Fruit fly (Drosophila melanogaster) whole organism, embryonic: ENCODE results near the gene CG32260.

Experiments
- B-H2 ChIP-seq: fragments of 200-800 bp; sonication (Bioruptor generic); optimal IDR thresholded peaks from 2 replicates; lab custom pipeline; 2018; ENCODE audit warnings: missing biosample characterization, mild to moderate bottlenecking, missing genetic modification characterization
- CG10147 ChIP-seq: fragments of 200-800 bp; sonication (Bioruptor generic); optimal IDR thresholded peaks from 2 replicates; lab custom pipeline; 2019; ENCODE audit warnings: missing biosample characterization, mild to moderate bottlenecking, missing genetic modification characterization, moderate library complexity
- CG10274 ChIP-seq: fragments of 200-800 bp; sonication (Bioruptor generic); optimal IDR thresholded peaks from 3 replicates; lab custom pipeline; 2017; ENCODE audit warnings: missing biosample characterization, mild to moderate bottlenecking, missing genetic modification characterization
- CG11696 ChIP-seq: fragments of 200-800 bp; sonication (Bioruptor generic); IDR thresholded peaks from 2 replicates; pipeline ENCODE4 v1.3.6; 2022; ENCODE audit warnings: missing biosample characterization, missing genetic modification characterization
- CG1233 ChIP-seq: fragments of 200-800 bp; sonication (Bioruptor generic); optimal IDR thresholded peaks from 4 replicates; lab custom pipeline; 2018; ENCODE audit warnings: missing biosample characterization, mild to moderate bottlenecking, missing genetic modification characterization
- CG12942 ChIP-seq: fragments of 200-800 bp; sonication (Bioruptor generic); optimal IDR thresholded peaks from 3 replicates; lab custom pipeline; 2016; ENCODE audit warnings: missing biosample characterization, missing genetic modification characterization
- CG13296 ChIP-seq: fragments of 200-800 bp; sonication (Bioruptor generic); optimal IDR thresholded peaks from 3 replicates; lab custom pipeline; 2018; ENCODE audit warnings: missing biosample characterization, mild to moderate bottlenecking, missing genetic modification characterization
- CG17385 ChIP-seq: fragments of 200-800 bp; sonication (Bioruptor generic); optimal IDR thresholded peaks from 3 replicates; lab custom pipeline; 2018; ENCODE audit warnings: missing biosample characterization, mild to moderate bottlenecking, missing genetic modification characterization
- CG17912 ChIP-seq: fragments of 200-800 bp; sonication (Bioruptor generic); optimal IDR thresholded peaks from 2 replicates; lab custom pipeline; 2018; ENCODE audit warnings: missing biosample characterization, mild to moderate bottlenecking, missing genetic modification characterization
- CG2116 ChIP-seq: fragments of 200-800 bp; sonication (Bioruptor generic); optimal IDR thresholded peaks from 3 replicates; lab custom pipeline; 2018; ENCODE audit warnings: missing biosample characterization, mild to moderate bottlenecking, missing genetic modification characterization
- CG2202 ChIP-seq: fragments of 200-800 bp; sonication (Bioruptor generic); optimal IDR thresholded peaks from 2 replicates; lab custom pipeline; 2018; ENCODE audit warnings: missing biosample characterization, mild to moderate bottlenecking, missing genetic modification characterization
- CG3163 ChIP-seq: fragments of 200-800 bp; sonication (Bioruptor generic); optimal IDR thresholded peaks from 3 replicates; lab custom pipeline; 2016; ENCODE audit warnings: missing biosample characterization, missing genetic modification characterization
- CG34224 ChIP-seq: fragments of 200-800 bp; sonication (Bioruptor generic); IDR thresholded peaks from 3 replicates; pipeline ENCODE4 v1.3.6; 2022; ENCODE audit warnings: missing biosample characterization, missing genetic modification characterization; ENCODE audit not compliant: partially characterized antibody
- CG3847 ChIP-seq: fragments of 200-800 bp; sonication (Bioruptor generic); IDR thresholded peaks from 2 replicates; pipeline ENCODE4 v1.3.6; 2022; ENCODE audit warnings: missing biosample characterization, missing genetic modification characterization
- CG3995 ChIP-seq: fragments of 200-800 bp; sonication (Bioruptor generic); optimal IDR thresholded peaks from 3 replicates; lab custom pipeline; 2016; ENCODE audit warnings: missing biosample characterization, missing genetic modification characterization
- CG42726 ChIP-seq: fragments of 200-800 bp; sonication (Bioruptor generic); IDR thresholded peaks from 2 replicates; pipeline ENCODE4 v1.3.6; 2022; ENCODE audit warnings: missing biosample characterization, missing genetic modification characterization; ENCODE audit not compliant: partially characterized antibody
- CG5245 ChIP-seq: fragments of 200-800 bp; sonication (Bioruptor generic); optimal IDR thresholded peaks from 3 replicates; lab custom pipeline; 2016; ENCODE audit warnings: missing biosample characterization, missing genetic modification characterization
- CG6765 ChIP-seq: fragments of 200-800 bp; sonication (Bioruptor generic); optimal IDR thresholded peaks from 3 replicates; lab custom pipeline; 2017; ENCODE audit warnings: missing biosample characterization, mild to moderate bottlenecking, missing genetic modification characterization
- CG7987 ChIP-seq: fragments of 200-800 bp; sonication (Bioruptor generic); optimal IDR thresholded peaks from 2 replicates; lab custom pipeline; 2018; ENCODE audit warnings: missing biosample characterization, mild to moderate bottlenecking, missing genetic modification characterization, moderate library complexity
- CG9215 ChIP-seq: fragments of 200-800 bp; sonication (Bioruptor generic); IDR thresholded peaks from 2 replicates; pipeline ENCODE4 v1.3.6; 2022; ENCODE audit warnings: missing biosample characterization, missing genetic modification characterization
- CkIIα-i1 ChIP-seq: fragments of 200-800 bp; sonication (Bioruptor generic); IDR thresholded peaks from 2 replicates; pipeline ENCODE4 v1.3.6; 2022; ENCODE audit warnings: missing biosample characterization, missing genetic modification characterization
- Fer3 ChIP-seq: fragments of 200-800 bp; sonication (Bioruptor generic); optimal IDR thresholded peaks from 2 replicates; lab custom pipeline; 2018; ENCODE audit warnings: missing biosample characterization, mild to moderate bottlenecking, missing genetic modification characterization, moderate library complexity
- HLHmδ ChIP-seq: fragments of 200-800 bp; sonication (Bioruptor generic); optimal IDR thresholded peaks from 2 replicates; lab custom pipeline; 2018; ENCODE audit warnings: missing biosample characterization, mild to moderate bottlenecking, missing genetic modification characterization, moderate library complexity
- Hr3 ChIP-seq: fragments of 200-800 bp; sonication (Bioruptor generic); optimal IDR thresholded peaks from 3 replicates; lab custom pipeline; 2016; ENCODE audit warnings: missing biosample characterization, missing genetic modification characterization
- Hsf ChIP-seq: fragments of 200-800 bp; sonication (Bioruptor generic); optimal IDR thresholded peaks from 3 replicates; lab custom pipeline; 2016; ENCODE audit warnings: missing biosample characterization, missing genetic modification characterization
- Lhr ChIP-seq: fragments of 200-800 bp; sonication (Bioruptor generic); optimal IDR thresholded peaks from 3 replicates; lab custom pipeline; 2017; ENCODE audit warnings: mild to moderate bottlenecking, missing biosample characterization, missing genetic modification reagents, missing genetic modification characterization
- Myb ChIP-seq: fragments of 200-800 bp; sonication (Bioruptor generic); optimal IDR thresholded peaks from 2 replicates; lab custom pipeline; 2016; ENCODE audit warnings: missing biosample characterization, missing genetic modification characterization
- NK7.1 ChIP-seq: fragments of 200-800 bp; sonication (Bioruptor generic); optimal IDR thresholded peaks from 3 replicates; lab custom pipeline; 2016; ENCODE audit warnings: missing biosample characterization, missing genetic modification characterization
- Sox100B ChIP-seq: fragments of 200-800 bp; sonication (Bioruptor generic); optimal IDR thresholded peaks from 3 replicates; lab custom pipeline; 2018; ENCODE audit warnings: missing biosample characterization, mild to moderate bottlenecking, missing genetic modification characterization
- TFAM ChIP-seq: fragments of 200-800 bp; sonication (Bioruptor generic); optimal IDR thresholded peaks from 2 replicates; lab custom pipeline; 2017; ENCODE audit warnings: missing biosample characterization, missing genetic modification characterization, inconsistent platforms
- Xbp1 ChIP-seq: fragments of 200-800 bp; sonication (Bioruptor generic); optimal IDR thresholded peaks from 3 replicates; lab custom pipeline; 2016; ENCODE audit warnings: missing biosample characterization, mild to moderate bottlenecking, missing genetic modification characterization
- abd-A ChIP-seq: fragments of 200-800 bp; sonication (Bioruptor generic); optimal IDR thresholded peaks from 3 replicates; lab custom pipeline; 2019; ENCODE audit warnings: missing biosample characterization, mild to moderate bottlenecking, missing genetic modification characterization, moderate library complexity
- bbx ChIP-seq: fragments of 200-800 bp; sonication (Bioruptor generic); IDR thresholded peaks from 2 replicates; pipeline ENCODE4 v1.3.6; 2022; ENCODE audit warnings: missing biosample characterization, missing genetic modification characterization; ENCODE audit not compliant: partially characterized antibody
- br ChIP-seq: fragments of >200 bp; optimal IDR thresholded peaks from 2 replicates; lab custom pipeline; 2017
- chn ChIP-seq: fragments of 200-800 bp; sonication (Bioruptor generic); optimal IDR thresholded peaks from 2 replicates; lab custom pipeline; 2016; ENCODE audit warnings: missing biosample characterization, missing genetic modification characterization
- dpn ChIP-seq, 2 experiments: fragments of 200-800 bp; sonication (Bioruptor generic); optimal IDR thresholded peaks; 3 replicates each; lab custom pipeline; 2016; ENCODE audit warnings: missing biosample characterization in 2 of 2, missing genetic modification characterization in 2 of 2
- eve ChIP-seq, 2 experiments: fragments of >200 bp; optimal IDR thresholded peaks; 2 replicates each; lab custom pipeline; 2017; ENCODE audit warnings: missing biosample characterization in 2 of 2, missing genetic modification characterization in 2 of 2
- gsb-n ChIP-seq: fragments of 200-800 bp; sonication (Bioruptor generic); optimal IDR thresholded peaks from 3 replicates; lab custom pipeline; 2018; ENCODE audit warnings: missing biosample characterization, mild to moderate bottlenecking, missing genetic modification characterization
- kni ChIP-seq: fragments of 200-800 bp; sonication (Bioruptor generic); optimal IDR thresholded peaks from 3 replicates; lab custom pipeline; 2017; ENCODE audit warnings: mild to moderate bottlenecking, missing biosample characterization, missing genetic modification reagents, missing genetic modification characterization
- lov ChIP-seq, 2 experiments: fragments of 200-800 bp in 1 of 2; fragments of >200 bp in 1 of 2; sonication (Bioruptor generic) in 1 of 2; IDR thresholded peaks in 1 of 2; optimal IDR thresholded peaks in 1 of 2; 2 replicates in 1 of 2; 3 replicates in 1 of 2; pipeline versions ENCODE4 v1.3.6 to Lab custom; 2017 to 2022; ENCODE audit warnings: missing biosample characterization in 1 of 2, missing genetic modification characterization in 1 of 2
- luna ChIP-seq: fragments of 200-800 bp; sonication (Bioruptor generic); optimal IDR thresholded peaks from 2 replicates; lab custom pipeline; 2016; ENCODE audit warnings: missing biosample characterization, missing genetic modification characterization
- nom ChIP-seq: fragments of 200-800 bp; sonication (Bioruptor generic); optimal IDR thresholded peaks from 2 replicates; lab custom pipeline; 2017; ENCODE audit warnings: missing biosample characterization, missing genetic modification characterization, mild to moderate bottlenecking, moderate library complexity, missing genetic modification reagents
- org-1 ChIP-seq: fragments of 200-800 bp; sonication (Bioruptor generic); optimal IDR thresholded peaks from 2 replicates; lab custom pipeline; 2017; ENCODE audit warnings: missing biosample characterization, missing genetic modification characterization
- phol ChIP-seq: fragments of 200-800 bp; sonication (Bioruptor generic); optimal IDR thresholded peaks from 3 replicates; lab custom pipeline; 2018; ENCODE audit warnings: missing biosample characterization, mild to moderate bottlenecking, missing genetic modification characterization, moderate library complexity
- pnt ChIP-seq: fragments of 200-800 bp; sonication (Bioruptor generic); optimal IDR thresholded peaks from 3 replicates; lab custom pipeline; 2016; ENCODE audit warnings: missing biosample characterization, missing genetic modification characterization
- sc ChIP-seq, 3 experiments: fragments of >200 bp in 2 of 3; fragments of 200-800 bp in 1 of 3; sonication (Bioruptor generic) in 1 of 3; optimal IDR thresholded peaks; 2 replicates in 2 of 3; 3 replicates in 1 of 3; lab custom pipeline; 2017; ENCODE audit warnings: mild to moderate bottlenecking in 1 of 3, missing biosample characterization in 1 of 3, missing genetic modification characterization in 1 of 3, missing genetic modification reagents in 1 of 3
- sisA ChIP-seq: fragments of 200-800 bp; sonication (Bioruptor generic); IDR thresholded peaks from 2 replicates; pipeline ENCODE4 v1.3.6; 2022; ENCODE audit warnings: missing biosample characterization, missing genetic modification characterization
- ssp ChIP-seq: fragments of 200-800 bp; sonication (Bioruptor generic); IDR thresholded peaks from 2 replicates; pipeline ENCODE4 v1.3.6; 2022; ENCODE audit warnings: missing biosample characterization, missing genetic modification characterization

CG32260 gene

DNA sequence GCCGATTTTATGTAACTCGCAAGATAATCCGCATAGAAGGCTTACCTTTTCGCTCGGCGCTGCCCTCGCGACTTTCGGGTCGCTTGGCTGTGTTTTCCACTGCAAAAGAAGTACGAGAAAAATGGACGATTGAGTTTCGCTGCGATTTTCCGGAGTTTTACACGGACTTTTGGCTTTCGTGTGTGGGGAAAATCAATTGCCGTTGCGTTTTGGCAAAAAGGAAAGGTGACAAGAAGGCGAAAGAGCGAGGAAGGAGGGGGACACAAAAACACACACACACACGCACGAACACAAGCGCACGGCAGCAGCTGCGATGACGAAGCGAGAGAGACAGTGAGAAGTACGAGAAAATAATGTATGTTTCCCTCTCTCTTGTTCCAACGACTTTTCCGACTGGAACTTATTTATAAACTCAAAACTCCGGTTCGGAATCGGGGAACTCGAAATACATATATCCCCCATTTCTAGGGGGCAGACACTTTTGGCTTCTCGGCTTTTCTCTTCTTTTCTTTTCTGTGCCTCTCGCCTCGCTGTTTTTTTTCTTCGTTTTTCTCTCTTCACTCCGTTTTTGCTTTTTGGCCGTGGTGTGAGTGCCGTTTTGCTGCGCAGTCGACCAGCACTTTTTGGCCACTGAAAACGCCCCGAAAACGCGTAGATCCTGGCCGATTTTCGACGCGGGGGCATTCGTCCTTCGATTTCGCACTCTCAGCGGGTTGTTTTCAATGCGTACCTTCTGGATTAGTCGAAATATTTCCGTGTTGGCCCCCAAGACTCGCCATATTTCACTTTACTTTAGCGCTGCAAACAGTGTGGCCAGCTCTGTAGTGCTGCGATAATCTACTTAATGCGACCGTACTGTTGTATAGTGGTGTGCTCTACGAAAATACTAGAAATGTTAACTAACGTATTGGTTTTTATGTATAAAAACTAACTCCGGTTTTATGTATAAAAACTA, 8.2 kb upstream of the CG32260 start, which contains the start of gene ens:
Gene ens, minus strand, starts transcription at position 827 of the 955 bp plus-strand sequence.
- TF ChIP-seq CG3163 (GFP tag; lab: Kevin White, UChicago) (peak; percentile 46), abd-A (tag; lab: Kevin White, UChicago) (no peak), luna (GFP tag; lab: Kevin White, UChicago) (no peak), chn (no peak), CG2202 (tag; lab: Kevin White, UChicago) (no peak), CG12942 (GFP tag; lab: Kevin White, UChicago) (no peak), CG5245 (GFP tag; lab: Kevin White, UChicago) (no peak), CG11696 (GFP tag; lab: Robert Waterston, UW) (no peak), CG3995 (no peak), org-1 (GFP tag; lab: Kevin White, UChicago) (no peak), sisA (GFP tag; lab: Robert Waterston, UW) (no peak), NK7.1 (GFP tag; lab: Kevin White, UChicago) (no peak), Hr3 (GFP tag; lab: Kevin White, UChicago) (no peak), CG17385 (peak; percentile 20), sc (optimal IDR thresholded peaks at IDR 0.05; lab: Kevin White, UChicago) (no peak), sc (GFP tag; optimal IDR thresholded peaks at IDR 0.05; lab: Kevin White, UChicago) (no peak), gsb-n (tag; lab: Kevin White, UChicago) (no peak), CkIIα-i1 (GFP tag; lab: Robert Waterston, UW) (no peak), CG17912 (GFP tag; lab: Kevin White, UChicago) (peak; percentile 36), CG1233 (GFP tag; lab: Kevin White, UChicago) (no peak), dpn (GFP tag; optimal IDR thresholded peaks at IDR 0.05; lab: Kevin White, UChicago) (no peak), CG7987 (GFP tag; lab: Kevin White, UChicago) (no peak), CG10147 (no peak), Fer3 (tag; lab: Kevin White, UChicago) (no peak), phol (tag; lab: Kevin White, UChicago) (peak; percentile 72), Lhr (GFP tag; lab: Kevin White, UChicago) (no peak), CG9215 (GFP tag; lab: Robert Waterston, UW) (no peak), CG42726 (GFP tag; lab: Robert Waterston, UW) (no peak), CG6765 (GFP tag; lab: Kevin White, UChicago) (no peak), br (lab: Kevin White, UChicago) (no peak), B-H2 (GFP tag; lab: Kevin White, UChicago) (no peak), Myb (GFP tag; lab: Kevin White, UChicago) (peak; percentile 65), CG2116 (GFP tag; lab: Kevin White, UChicago) (no peak), CG10274 (GFP tag; lab: Kevin White, UChicago) (no peak), nom (GFP tag; lab: Kevin White, UChicago) (peak; percentile 66), Hsf (GFP tag; lab: Kevin White, UChicago) (no peak), pnt (GFP tag; lab: Kevin White, UChicago) (no peak), ssp (GFP tag; lab: Robert Waterston, UW) (no peak), bbx (GFP tag; lab: Robert Waterston, UW) (0 out of 2 replicates have a peak, but pooled peaks have one; percentile 32), CG3847 (no peak), CG34224 (GFP tag; lab: Robert Waterston, UW) (0 out of 3 replicates have a peak, but pooled peaks have one; percentile 29), eve (GFP tag; optimal IDR thresholded peaks at IDR 0.05; lab: Kevin White, UChicago) (no peak), CG13296 (GFP tag; lab: Kevin White, UChicago) (no peak), TFAM (no peak), Sox100B (GFP tag; lab: Kevin White, UChicago) (no peak), Xbp1 (GFP tag; lab: Kevin White, UChicago) (no peak), kni (GFP tag; lab: Kevin White, UChicago) (no peak), lov (optimal IDR thresholded peaks at IDR 0.05; lab: Kevin White, UChicago) (no peak), lov (GFP tag; IDR thresholded peaks at IDR 0.05; lab: Robert Waterston, UW) (no peak), HLHmδ (GFP tag; lab: Kevin White, UChicago) (no peak)
